Worm (Caenorhabditis elegans): ENCODE measurements around the gene clec-169.

clec-169 gene

ce11 chrIV:1255632-1256031, 5.5 kb upstream of the clec-169 start, which contains the start of gene clec-167:
clec-167 (minus strand) TSS chrIV:1255732.
- TF ChIP-seq T22C8.4 (GFP tag; IDR thresholded peaks at IDR 0.05) (no peak), flt-1 (GFP tag; IDR thresholded peaks at IDR 0.05) (no peak)

DNA sequence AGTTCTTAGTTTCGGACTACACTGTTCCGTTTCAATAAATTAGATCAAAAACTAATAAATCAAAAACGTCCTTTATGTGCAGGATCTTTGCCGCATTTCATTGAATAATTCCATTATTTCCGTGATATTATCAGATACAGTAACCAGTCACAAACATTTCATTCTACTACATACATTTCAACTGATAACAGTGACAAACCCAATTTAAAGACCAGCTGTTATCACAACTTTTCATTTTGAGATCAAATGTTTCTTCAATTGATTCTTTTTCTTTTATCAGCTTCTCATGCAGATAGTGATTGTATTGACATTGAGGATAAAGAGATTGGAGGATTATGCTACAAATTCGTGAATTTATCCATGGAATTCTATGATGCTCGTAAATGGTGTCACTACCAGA, 4.4 kb upstream of the clec-169 start, which contains the start of gene clec-168:
Gene clec-168 (plus strand): TSS at position 247 of the 400 bp plus-strand sequence.
- TF ChIP-seq ztf-23 (GFP tag; IDR thresholded peaks at IDR 0.05) (no peak), med-1 (GFP tag; optimal IDR thresholded peaks at IDR 0.05; ENCODE audit: insufficient read depth) (no peak), flt-1 (GFP tag; IDR thresholded peaks at IDR 0.05) (no peak), T22C8.4 (GFP tag; IDR thresholded peaks at IDR 0.05) (no peak), ref-1 (GFP tag; conservative IDR thresholded peaks at IDR 0.05) (no peak), ztf-29 (GFP tag; IDR thresholded peaks at IDR 0.05) (no peak), tab-1 (GFP tag; IDR thresholded peaks at IDR 0.05) (no peak), cog-1 (tag; optimal IDR thresholded peaks at IDR 0.05) (no peak), klf-2 (GFP tag; conservative IDR thresholded peaks at IDR 0.05) (no peak)

DNA sequence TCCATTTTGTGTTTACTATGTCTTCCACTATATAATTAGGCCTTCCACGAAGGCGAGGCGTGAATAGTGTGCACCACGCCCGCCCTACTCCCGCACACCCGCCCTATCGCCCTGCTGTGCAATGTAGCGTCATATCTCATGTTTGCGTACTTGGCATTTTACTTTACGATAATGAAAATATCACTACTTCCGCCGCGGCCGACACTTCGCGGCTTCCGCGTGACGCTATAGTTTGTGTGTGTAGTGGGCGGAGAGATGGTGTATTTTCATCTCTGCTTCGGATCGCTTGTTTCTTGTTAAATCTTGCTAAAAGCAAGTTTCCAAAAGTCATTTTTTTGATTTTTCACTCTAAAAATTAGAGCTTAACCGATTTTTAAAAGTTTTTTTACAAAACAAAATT, 650 bp upstream of the clec-169 start:
- TF ChIP-seq ztf-29 (GFP tag; IDR thresholded peaks at IDR 0.05) (no peak), cog-1 (tag; optimal IDR thresholded peaks at IDR 0.05) (no peak), T22C8.4 (GFP tag; IDR thresholded peaks at IDR 0.05) (no peak), flt-1 (GFP tag; IDR thresholded peaks at IDR 0.05) (no peak), med-1 (GFP tag; optimal IDR thresholded peaks at IDR 0.05; ENCODE audit: insufficient read depth) (no peak), klf-2 (GFP tag; conservative IDR thresholded peaks at IDR 0.05) (no peak), tab-1 (GFP tag; IDR thresholded peaks at IDR 0.05) (no peak), ztf-23 (GFP tag; IDR thresholded peaks at IDR 0.05) (no peak), ref-1 (GFP tag; conservative IDR thresholded peaks at IDR 0.05) (no peak)

ce11 chrIV:1261930-1262329, 806 bp downstream of the clec-169 start:
- TF ChIP-seq tab-1 (GFP tag; IDR thresholded peaks at IDR 0.05) (no peak), ref-1 (GFP tag; conservative IDR thresholded peaks at IDR 0.05) (no peak), klf-2 (GFP tag; conservative IDR thresholded peaks at IDR 0.05) (no peak), med-1 (GFP tag; optimal IDR thresholded peaks at IDR 0.05; ENCODE audit: insufficient read depth) (no peak), cog-1 (tag; optimal IDR thresholded peaks at IDR 0.05) (no peak), ztf-23 (GFP tag; IDR thresholded peaks at IDR 0.05) (no peak), flt-1 (GFP tag; IDR thresholded peaks at IDR 0.05) (no peak), T22C8.4 (GFP tag; IDR thresholded peaks at IDR 0.05) (no peak), ztf-29 (GFP tag; IDR thresholded peaks at IDR 0.05) (no peak)

DNA sequence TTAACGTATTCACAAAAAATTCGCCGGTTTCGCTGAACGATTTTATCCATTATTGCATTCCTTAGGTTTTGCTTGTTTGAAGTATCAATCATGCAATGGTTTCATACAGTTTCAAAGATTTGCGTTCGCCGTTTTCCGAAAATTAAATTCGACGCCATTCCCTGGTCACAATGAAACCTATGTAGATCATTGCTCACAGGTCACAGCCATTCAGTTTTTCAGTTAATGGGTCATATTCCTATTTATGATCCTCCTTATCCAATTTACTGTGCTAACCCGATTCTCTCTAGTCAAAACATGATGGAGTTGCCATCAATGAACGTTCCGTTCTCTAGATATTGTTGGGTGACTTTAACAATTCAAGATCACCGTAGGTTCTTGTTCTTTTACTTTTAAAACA, 3.8 kb downstream of the clec-169 start, which contains the start of gene F38A1.13:
Gene F38A1.13 (plus strand): TSS at position 301 of the 400 bp plus-strand sequence.
- TF ChIP-seq ztf-29 (GFP tag; IDR thresholded peaks at IDR 0.05) (no peak), ref-1 (GFP tag; conservative IDR thresholded peaks at IDR 0.05) (no peak), ztf-23 (GFP tag; IDR thresholded peaks at IDR 0.05) (no peak), klf-2 (GFP tag; conservative IDR thresholded peaks at IDR 0.05) (no peak), tab-1 (GFP tag; IDR thresholded peaks at IDR 0.05) (no peak)

DNA sequence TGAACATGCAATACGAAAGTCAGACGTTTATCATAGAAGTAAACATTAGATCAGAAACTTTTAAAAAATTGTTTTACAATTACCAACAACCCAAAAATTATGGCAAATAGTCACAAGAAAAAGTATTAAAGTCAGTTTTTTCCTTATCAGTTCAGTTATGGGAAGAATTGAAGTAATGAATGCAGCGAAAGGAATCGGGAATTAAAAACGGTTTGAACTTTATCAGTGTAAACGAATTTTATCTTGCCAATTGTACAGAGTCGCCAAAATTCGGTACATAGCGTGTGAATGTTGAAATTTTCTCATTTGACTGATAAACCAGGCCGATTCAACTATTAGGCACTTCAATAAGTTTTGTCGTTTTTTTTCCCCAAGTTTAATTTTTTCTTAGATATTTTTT, 5.0 kb downstream of the clec-169 start:
- TF ChIP-seq cog-1 (tag; optimal IDR thresholded peaks at IDR 0.05) (no peak), med-1 (GFP tag; optimal IDR thresholded peaks at IDR 0.05; ENCODE audit: insufficient read depth) (no peak), flt-1 (GFP tag; IDR thresholded peaks at IDR 0.05) (no peak), T22C8.4 (GFP tag; IDR thresholded peaks at IDR 0.05) (no peak), klf-2 (GFP tag; conservative IDR thresholded peaks at IDR 0.05) (no peak), tab-1 (GFP tag; IDR thresholded peaks at IDR 0.05) (no peak), ref-1 (GFP tag; conservative IDR thresholded peaks at IDR 0.05) (no peak), ztf-29 (GFP tag; IDR thresholded peaks at IDR 0.05) (no peak), ztf-23 (GFP tag; IDR thresholded peaks at IDR 0.05) (no peak)

DNA sequence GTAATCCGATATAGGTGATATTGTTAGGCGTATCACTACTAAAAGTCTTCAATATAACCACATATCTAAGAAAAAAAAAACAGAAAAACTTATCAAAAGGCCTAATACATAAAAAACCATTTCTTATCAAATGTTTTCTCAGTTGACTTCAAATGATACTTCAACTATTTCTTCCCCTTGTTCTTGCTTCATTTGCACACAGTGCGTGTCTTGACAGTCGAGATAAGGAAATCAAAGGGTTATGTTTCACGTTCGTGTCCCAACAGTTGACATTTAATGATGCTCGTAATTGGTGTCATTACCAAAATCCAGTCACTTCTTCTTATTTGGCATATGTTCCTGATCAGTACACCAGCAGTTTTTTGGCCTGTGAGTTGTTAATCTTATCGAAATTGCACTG, 5.6 kb downstream of the clec-169 start, which contains the start of gene clec-170:
Gene clec-170 (plus strand): TSS at position 143 of the 400 bp plus-strand sequence.
- no peak for TF ChIP-seq ztf-29 (GFP tag; IDR thresholded peaks at IDR 0.05)
- no peak for TF ChIP-seq ztf-23 (GFP tag; IDR thresholded peaks at IDR 0.05)
- no peak for TF ChIP-seq ref-1 (GFP tag; conservative IDR thresholded peaks at IDR 0.05)
- no peak for TF ChIP-seq tab-1 (GFP tag; IDR thresholded peaks at IDR 0.05)
- TF ChIP-seq T22C8.4 (GFP tag; IDR thresholded peaks at IDR 0.05) = no peak
- no peak for TF ChIP-seq flt-1 (GFP tag; IDR thresholded peaks at IDR 0.05)
- TF ChIP-seq cog-1 (tag; optimal IDR thresholded peaks at IDR 0.05) = no peak
- no peak for TF ChIP-seq med-1 (GFP tag; optimal IDR thresholded peaks at IDR 0.05; ENCODE audit: insufficient read depth)
- no peak for TF ChIP-seq klf-2 (GFP tag; conservative IDR thresholded peaks at IDR 0.05)

ce11 chrIV:1274583-1274982, 13.5 kb downstream of the clec-169 start, which contains the start of gene C09E9.1:
C09E9.1 (plus strand) TSS chrIV:1274868.
- no peak for TF ChIP-seq ref-1 (GFP tag; conservative IDR thresholded peaks at IDR 0.05)
- TF ChIP-seq ztf-23 (GFP tag; IDR thresholded peaks at IDR 0.05) = no peak
- TF ChIP-seq flt-1 (GFP tag; IDR thresholded peaks at IDR 0.05) = no peak
- TF ChIP-seq cog-1 (tag; optimal IDR thresholded peaks at IDR 0.05) = no peak
- TF ChIP-seq T22C8.4 (GFP tag; IDR thresholded peaks at IDR 0.05) = no peak
- TF ChIP-seq med-1 (GFP tag; optimal IDR thresholded peaks at IDR 0.05; ENCODE audit: insufficient read depth) = no peak
- TF ChIP-seq klf-2 (GFP tag; conservative IDR thresholded peaks at IDR 0.05) = no peak
- TF ChIP-seq ztf-29 (GFP tag; IDR thresholded peaks at IDR 0.05) = no peak
- no peak for TF ChIP-seq tab-1 (GFP tag; IDR thresholded peaks at IDR 0.05)

DNA sequence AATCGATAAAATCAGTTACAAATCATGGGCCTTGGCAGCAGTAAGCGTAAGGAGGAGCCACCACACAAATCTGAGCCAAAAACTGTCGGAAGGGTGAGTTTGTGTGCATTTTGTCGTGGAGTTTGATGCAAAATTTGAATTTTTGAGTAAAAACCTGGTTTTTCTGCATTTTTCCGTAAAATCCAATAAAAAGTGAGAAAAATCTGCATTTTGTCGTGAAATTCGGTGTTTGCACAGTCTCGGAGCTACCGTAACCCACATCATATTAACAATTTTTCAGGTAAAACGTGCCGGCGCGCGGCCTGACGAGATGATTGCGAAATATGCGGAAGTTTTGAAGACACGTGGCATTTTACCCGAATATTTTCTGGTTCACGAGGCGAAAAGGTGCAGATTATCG, 14.8 kb downstream of the clec-169 start:
- TF ChIP-seq cog-1 (tag; optimal IDR thresholded peaks at IDR 0.05) = no peak
- TF ChIP-seq klf-2 (GFP tag; conservative IDR thresholded peaks at IDR 0.05) = no peak
- TF ChIP-seq flt-1 (GFP tag; IDR thresholded peaks at IDR 0.05) = no peak
- TF ChIP-seq med-1 (GFP tag; optimal IDR thresholded peaks at IDR 0.05; ENCODE audit: insufficient read depth) = no peak
- TF ChIP-seq ztf-29 (GFP tag; IDR thresholded peaks at IDR 0.05) = no peak
- no peak for TF ChIP-seq ref-1 (GFP tag; conservative IDR thresholded peaks at IDR 0.05)
- no peak for TF ChIP-seq tab-1 (GFP tag; IDR thresholded peaks at IDR 0.05)
- no peak for TF ChIP-seq T22C8.4 (GFP tag; IDR thresholded peaks at IDR 0.05)
- no peak for TF ChIP-seq ztf-23 (GFP tag; IDR thresholded peaks at IDR 0.05)

- TF ChIP-seq klf-2 (GFP tag; conservative IDR thresholded peaks at IDR 0.05) = no peak
- no peak for TF ChIP-seq T22C8.4 (GFP tag; IDR thresholded peaks at IDR 0.05)
- TF ChIP-seq ztf-23 (GFP tag; IDR thresholded peaks at IDR 0.05) = no peak
- no peak for TF ChIP-seq ztf-29 (GFP tag; IDR thresholded peaks at IDR 0.05)
- TF ChIP-seq med-1 (GFP tag; optimal IDR thresholded peaks at IDR 0.05; ENCODE audit: insufficient read depth) = no peak
- TF ChIP-seq cog-1 (tag; optimal IDR thresholded peaks at IDR 0.05) = no peak
- no peak for TF ChIP-seq ref-1 (GFP tag; conservative IDR thresholded peaks at IDR 0.05)
- no peak for TF ChIP-seq flt-1 (GFP tag; IDR thresholded peaks at IDR 0.05)
Measured at ce11 chrIV:1277067-1277466, 15.9 kb downstream of the clec-169 start.

Measured in whole organism, midembryonic.